Worm (Caenorhabditis elegans) whole organism, L4 larva: ENCODE data around the gene F35C8.5.

Experiments
- R02D3.7 ChIP-seq: fragments of 150-350 bp; sonication (generic microtip); optimal IDR thresholded peaks from 3 replicates; lab custom pipeline; 2014; ENCODE audit warnings: missing biosample characterization, missing genetic modification characterization
- T20F7.1 ChIP-seq: fragments of 200-800 bp; sonication (Bioruptor generic); optimal IDR thresholded peaks from 2 replicates; lab custom pipeline; 2018; ENCODE audit warnings: mild to moderate bottlenecking, missing genetic modification characterization, missing compliant biosample characterization
- Y105C5A.15 ChIP-seq: fragments of 200-800 bp; sonication (Bioruptor generic); IDR thresholded peaks from 2 replicates; pipeline ENCODE4 v1.3.6; 2022; ENCODE audit warnings: missing genetic modification characterization, missing compliant biosample characterization
- Y48G9A.11 ChIP-seq: fragments of 200-800 bp; sonication (Bioruptor generic); IDR thresholded peaks from 2 replicates; pipeline ENCODE4 v1.3.6; 2022; ENCODE audit warnings: missing genetic modification reagents, missing genetic modification characterization, missing compliant biosample characterization
- Y75B8A.6 ChIP-seq: fragments of 200-800 bp; sonication (Bioruptor generic); IDR thresholded peaks from 2 replicates; pipeline ENCODE4 v1.3.6; 2022; ENCODE audit warnings: missing genetic modification reagents, missing genetic modification characterization, missing compliant biosample characterization
- ZK337.2 ChIP-seq: fragments of 200-800 bp; sonication (Bioruptor generic); IDR thresholded peaks from 2 replicates; pipeline ENCODE4 v1.3.6; 2022; ENCODE audit warnings: missing genetic modification reagents, missing genetic modification characterization, missing compliant biosample characterization
- aha-1 ChIP-seq: fragments of 150-350 bp; peaks from one replicate; lab custom pipeline; 2014; ENCODE audit warnings: missing biosample characterization, missing genetic modification characterization
- ama-1 ChIP-seq: fragments of 150-350 bp; optimal IDR thresholded peaks from 2 replicates; lab custom pipeline; 2014; ENCODE audit warnings: inconsistent platforms, mixed read lengths
- ceh-28 ChIP-seq: fragments of 150-350 bp; optimal IDR thresholded peaks from 2 replicates; lab custom pipeline; 2014; ENCODE audit warnings: missing biosample characterization, missing genetic modification reagents, missing genetic modification characterization
- ces-1 ChIP-seq: fragments of 150-350 bp; sonication (generic microtip); optimal IDR thresholded peaks from 4 replicates; lab custom pipeline; 2014; ENCODE audit warnings: missing biosample characterization, missing genetic modification reagents, missing genetic modification characterization
- cey-2 ChIP-seq: sonication (generic microtip); optimal IDR thresholded peaks from 3 replicates; lab custom pipeline; 2017; ENCODE audit warnings: missing genetic modification characterization, mild to moderate bottlenecking, missing compliant biosample characterization, antibody characterized with exemption, borderline replicate concordance; ENCODE audit not compliant: insufficient read depth
- dpl-1 ChIP-seq: fragments of 150-350 bp; optimal IDR thresholded peaks from 2 replicates; lab custom pipeline; 2014; ENCODE audit warnings: missing biosample characterization, missing genetic modification reagents, missing genetic modification characterization
- duxl-1 ChIP-seq: sonication (generic microtip); optimal IDR thresholded peaks from 2 replicates; lab custom pipeline; 2016; ENCODE audit warnings: mild to moderate bottlenecking, missing genetic modification characterization, moderate library complexity, missing compliant biosample characterization; ENCODE audit not compliant: poor library complexity
- egl-43 ChIP-seq: fragments of 200-800 bp; sonication (Bioruptor generic); IDR thresholded peaks from 2 replicates; pipeline ENCODE4 v1.3.6; 2022; ENCODE audit warnings: missing genetic modification reagents, missing genetic modification characterization, missing compliant biosample characterization
- gei-8 ChIP-seq: fragments of 200-800 bp; sonication (Bioruptor generic); optimal IDR thresholded peaks from 2 replicates; lab custom pipeline; 2018; ENCODE audit warnings: mild to moderate bottlenecking, missing genetic modification characterization, missing compliant biosample characterization
- jun-1 ChIP-seq: fragments of 150-350 bp; optimal IDR thresholded peaks from 2 replicates; lab custom pipeline; 2014; ENCODE audit warnings: missing biosample characterization, missing genetic modification reagents, missing genetic modification characterization
- lsy-2 ChIP-seq, 2 experiments: fragments of 150-350 bp in 1 of 2; sonication (generic microtip) in 1 of 2; optimal IDR thresholded peaks; 2 replicates each; lab custom pipeline; 2014 to 2017; ENCODE audit warnings: missing biosample characterization in 2 of 2, missing genetic modification characterization in 2 of 2
- madf-5 ChIP-seq, 2 experiments: fragments of 200-800 bp; sonication (Bioruptor generic); IDR thresholded peaks; 2 replicates each; pipeline ENCODE4 v1.3.6; 2022; ENCODE audit warnings: missing compliant biosample characterization in 2 of 2, missing genetic modification characterization in 2 of 2
- mep-1 ChIP-seq: fragments of 150-350 bp; sonication (generic microtip); optimal IDR thresholded peaks from 3 replicates; lab custom pipeline; 2014; ENCODE audit warnings: missing biosample characterization, missing genetic modification characterization
- nhr-102 ChIP-seq: sonication (generic microtip); optimal IDR thresholded peaks from 2 replicates; lab custom pipeline; 2016; ENCODE audit warnings: mild to moderate bottlenecking, missing genetic modification characterization, moderate library complexity, missing compliant biosample characterization
- nhr-111 ChIP-seq: fragments of 200-800 bp; sonication (Bioruptor generic); optimal IDR thresholded peaks from 2 replicates; lab custom pipeline; 2018; ENCODE audit warnings: mild to moderate bottlenecking, missing genetic modification characterization, missing compliant biosample characterization
- nhr-77 ChIP-seq: fragments of 150-350 bp; optimal IDR thresholded peaks from 2 replicates; lab custom pipeline; 2014; ENCODE audit warnings: missing biosample characterization, missing genetic modification characterization
- snpc-1.2 ChIP-seq: fragments of 200-800 bp; sonication (Bioruptor generic); IDR thresholded peaks from 2 replicates; pipeline ENCODE4 v1.3.6; 2022; ENCODE audit warnings: missing genetic modification reagents, missing genetic modification characterization, missing compliant biosample characterization
- snpc-4 ChIP-seq: fragments of 150-350 bp; optimal IDR thresholded peaks from 2 replicates; lab custom pipeline; 2014; ENCODE audit warnings: missing biosample characterization, missing genetic modification characterization
- unc-62 ChIP-seq, 3 experiments: fragments of 150-350 bp in 1 of 3; sonication (generic microtip); optimal IDR thresholded peaks in 2 of 3; peaks in 1 of 3; 1 replicate in 1 of 3; 2 replicates in 2 of 3; lab custom pipeline; 2014 to 2017; ENCODE audit warnings: missing biosample characterization in 3 of 3, missing genetic modification characterization in 3 of 3, missing genetic modification reagents in 3 of 3, missing genotype in 1 of 3
- zfp-2 ChIP-seq: sonication (generic microtip); optimal IDR thresholded peaks from 2 replicates; lab custom pipeline; 2016; ENCODE audit warnings: mild to moderate bottlenecking, missing genetic modification characterization, missing compliant biosample characterization
- ztf-11 ChIP-seq: fragments of 150-350 bp; optimal IDR thresholded peaks from 2 replicates; lab custom pipeline; 2014; ENCODE audit warnings: missing biosample characterization, missing genetic modification characterization
- ztf-7 ChIP-seq: fragments of 150-350 bp; optimal IDR thresholded peaks from 2 replicates; lab custom pipeline; 2014; ENCODE audit warnings: missing biosample characterization, missing genetic modification characterization

The F35C8.5 gene

DNA sequence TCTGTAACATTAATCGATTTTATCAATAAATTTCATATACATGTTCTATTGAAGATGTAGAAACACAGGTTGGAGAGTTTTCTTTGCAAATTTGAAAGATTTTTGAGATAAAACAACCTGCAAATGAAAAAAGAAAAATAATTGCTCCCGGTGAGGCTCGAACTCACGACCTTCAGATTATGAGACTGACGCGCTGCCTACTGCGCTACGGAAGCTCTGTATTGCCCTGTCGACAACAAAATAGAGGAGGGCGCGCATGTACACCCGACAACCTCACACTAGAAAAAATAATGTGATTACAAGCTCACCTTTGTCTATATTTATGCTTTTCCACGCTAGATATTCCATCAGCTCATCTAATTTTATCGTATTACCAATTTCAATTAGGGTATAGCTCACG is 41.7 kb downstream of the F35C8.5 start (continued):
- TF ChIP-seq duxl-1 (tag; lab: Kevin White, UChicago) (peak; percentile 11), madf-5 (GFP tag; IDR thresholded peaks at IDR 0.05; lab: Robert Waterston, UW) (peak in 1 of 2 experiments; percentile 73; a peak in 1 of 4 replicates), Y105C5A.15 (GFP tag; lab: Robert Waterston, UW) (no peak; the same call in 1 of the 2 replicates), R02D3.7 (tag; lab: Kevin White, UChicago) (no peak), cey-2 (tag; lab: Kevin White, UChicago) (no peak), lsy-2 (tag; optimal IDR thresholded peaks at IDR 0.05; lab: Kevin White, UChicago) (no peak), snpc-1.2 (peak; percentile 88), jun-1 (tag; lab: Kevin White, UChicago) (no peak), Y48G9A.11 (GFP tag; lab: Robert Waterston, UW) (peak; percentile 33; the same call in 1 of the 2 replicates), zfp-2 (tag; lab: Kevin White, UChicago) (no peak), nhr-77 (tag; lab: Kevin White, UChicago) (no peak), ceh-28 (tag; lab: Kevin White, UChicago) (no peak), ztf-11 (tag; lab: Kevin White, UChicago) (no peak), snpc-4 (tag; lab: Kevin White, UChicago) (no peak), dpl-1 (no peak), egl-43 (GFP tag; lab: Robert Waterston, UW) (peak; percentile 84)

DNA sequence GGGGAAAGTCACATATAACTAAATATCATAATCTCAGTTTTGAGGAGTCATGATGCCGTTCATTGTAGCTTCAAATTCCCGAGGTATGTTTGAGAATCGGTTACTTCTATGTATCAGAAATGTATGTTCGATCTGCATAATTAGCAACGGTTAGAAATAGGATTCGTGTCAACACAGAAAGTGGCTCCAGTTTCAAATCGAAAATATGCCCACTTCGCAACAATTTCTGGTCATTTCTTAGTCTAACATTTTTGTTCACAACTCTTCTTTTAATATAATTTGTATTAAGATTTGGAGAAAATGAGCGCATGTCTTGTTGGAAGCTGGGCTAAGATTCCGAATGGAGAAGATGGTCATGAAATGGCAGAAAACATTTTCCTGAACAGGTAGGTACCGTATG is 47.9 kb downstream of the F35C8.5 start, which contains the start of gene pks-1:
TSS of gene pks-1 (plus strand) at position 301 of the 400 bp plus-strand sequence.
- TF ChIP-seq duxl-1 (tag; lab: Kevin White, UChicago) (no peak), unc-62 (GFP tag; optimal IDR thresholded peaks at IDR 0.05 in 1 of 2; lab: Kevin White, UChicago) (peak in 1 of 2 experiments; percentile 26), unc-62 (tag; optimal IDR thresholded peaks at IDR 0.05; lab: Kevin White, UChicago) (no peak)

DNA sequence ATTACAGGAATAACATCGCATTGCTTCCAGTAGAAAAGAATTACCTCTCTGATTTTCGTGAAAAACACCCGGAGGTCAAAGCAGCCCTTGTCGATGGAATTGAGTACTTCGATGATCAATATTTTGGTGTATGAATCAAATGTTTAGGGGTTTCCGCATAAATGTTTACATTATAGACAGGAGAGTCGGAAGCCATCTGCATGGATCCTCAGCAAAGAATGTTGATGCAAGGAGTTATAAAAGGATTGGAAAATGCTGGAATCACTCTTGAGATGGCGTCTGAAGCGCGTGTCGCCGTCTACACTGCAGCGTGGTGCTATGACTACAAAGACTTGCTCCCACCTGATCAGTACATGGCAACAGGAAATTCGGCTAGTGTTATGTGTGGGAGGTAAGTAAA is 48.6 kb downstream of the F35C8.5 start, which contains the start of gene C41A3.2:
TSS of gene C41A3.2 (minus strand) at position 101 of the 400 bp plus-strand sequence.
- TF ChIP-seq gei-8 (GFP tag; lab: Kevin White, UChicago) = no peak
- TF ChIP-seq ama-1 (lab: Kevin White, UChicago) = no peak
- TF ChIP-seq T20F7.1 (GFP tag; lab: Kevin White, UChicago) = no peak
- TF ChIP-seq nhr-102 (tag; lab: Kevin White, UChicago) = no peak
- no peak for TF ChIP-seq Y105C5A.15 (GFP tag; lab: Robert Waterston, UW)
- no peak for TF ChIP-seq mep-1
- TF ChIP-seq unc-62 (GFP tag; optimal IDR thresholded peaks at IDR 0.05 in 1 of 2; lab: Kevin White, UChicago) = peak in 1 of 2 experiments; percentile 26
- no peak for TF ChIP-seq unc-62 (tag; optimal IDR thresholded peaks at IDR 0.05; lab: Kevin White, UChicago)
- no peak for TF ChIP-seq madf-5 (GFP tag; IDR thresholded peaks at IDR 0.05; lab: Robert Waterston, UW)
- no peak for TF ChIP-seq ZK337.2
- TF ChIP-seq egl-43 (GFP tag; lab: Robert Waterston, UW) = no peak
- TF ChIP-seq aha-1 = peak; percentile 20
- no peak for TF ChIP-seq ces-1 (GFP tag; lab: Kevin White, UChicago)
- no peak for TF ChIP-seq nhr-111 (GFP tag; lab: Kevin White, UChicago)
- TF ChIP-seq Y75B8A.6 (GFP tag; lab: Robert Waterston, UW) = no peak
- no peak for TF ChIP-seq ztf-7 (tag; lab: Kevin White, UChicago)
